Fruit fly (Drosophila melanogaster): ENCODE results near the gene CG46281.

CG46281 gene

DNA sequence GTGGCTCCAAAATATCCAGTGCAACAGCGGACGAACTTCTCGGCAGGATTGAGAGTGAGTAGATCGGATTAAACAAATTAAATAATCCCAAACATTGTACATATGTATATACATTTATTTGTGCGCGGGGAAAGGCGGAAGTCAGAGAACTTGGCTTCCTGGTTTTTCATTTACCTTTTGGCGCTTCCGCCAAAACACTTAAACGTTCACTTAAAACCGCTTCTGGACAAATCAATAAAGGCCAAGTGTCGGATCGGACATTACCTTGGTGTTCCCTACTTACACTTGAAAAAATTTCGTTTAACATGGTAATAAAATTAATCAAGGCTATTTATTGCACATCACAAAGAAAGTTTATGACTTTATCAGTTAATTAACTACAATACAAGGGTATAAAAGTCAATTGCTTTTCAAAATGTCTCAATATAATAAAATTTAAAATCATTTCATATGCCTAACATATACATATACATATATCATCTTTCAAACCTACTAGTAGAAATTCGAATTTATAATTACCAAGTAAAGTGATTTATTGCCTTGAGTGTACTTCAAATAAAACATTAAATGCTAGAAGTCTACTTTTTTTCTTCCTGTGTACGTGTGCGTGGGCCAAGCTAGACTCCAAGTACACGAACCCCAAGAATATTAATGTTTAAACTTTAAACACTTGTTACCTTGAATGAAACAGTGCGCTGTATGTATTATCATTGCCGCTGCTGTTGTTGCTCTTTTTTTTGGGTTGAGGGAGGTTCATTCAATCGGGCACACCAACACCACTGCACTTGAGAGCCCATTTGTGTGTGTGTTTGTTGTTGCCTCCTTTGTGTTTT lies 48.6 kb downstream of the CG46281 start:
- TF ChIP-seq HLH106 (tag; optimal IDR thresholded peaks at IDR 0.05) (peak; percentile 69), psq (GFP tag; optimal IDR thresholded peaks at IDR 0.05) (peak; percentile 18), Hr83 (GFP tag; optimal IDR thresholded peaks at IDR 0.05; ENCODE audit: poor library complexity, severe bottlenecking) (peak; percentile 36), Mio (GFP tag; optimal IDR thresholded peaks at IDR 0.05) (no peak), N (GFP tag; optimal IDR thresholded peaks at IDR 0.05) (peak; percentile 33), CG32264 (GFP tag; optimal IDR thresholded peaks at IDR 0.05) (peak; percentile 27), rgr (GFP tag; optimal IDR thresholded peaks at IDR 0.05) (peak; percentile 46), Sp1 (GFP tag; optimal IDR thresholded peaks at IDR 0.05) (peak; percentile 74), CrebA (GFP tag; optimal IDR thresholded peaks at IDR 0.05; ENCODE audit: borderline replicate concordance) (no peak), jim (GFP tag; optimal IDR thresholded peaks at IDR 0.05) (peak; percentile 64), ey (GFP tag; optimal IDR thresholded peaks at IDR 0.05) (peak; percentile 22), Abd-B (GFP tag; optimal IDR thresholded peaks at IDR 0.05) (no peak), h (GFP tag; optimal IDR thresholded peaks at IDR 0.05) (peak; percentile 40), brk (GFP tag; optimal IDR thresholded peaks at IDR 0.05) (peak; percentile 37), fru (GFP tag; optimal IDR thresholded peaks at IDR 0.05) (peak; percentile 63), sv (GFP tag; optimal IDR thresholded peaks at IDR 0.05) (peak; percentile 33), CG9705 (GFP tag; optimal IDR thresholded peaks at IDR 0.05) (peak; percentile 31), woc (GFP tag; optimal IDR thresholded peaks at IDR 0.05) (no peak), OdsH (GFP tag; optimal IDR thresholded peaks at IDR 0.05) (no peak), dmrt93B (GFP tag; optimal IDR thresholded peaks at IDR 0.05) (peak; percentile 28), foxo (GFP tag; optimal IDR thresholded peaks at IDR 0.05) (peak in 1 of 2 experiments; percentile 72)

DNA sequence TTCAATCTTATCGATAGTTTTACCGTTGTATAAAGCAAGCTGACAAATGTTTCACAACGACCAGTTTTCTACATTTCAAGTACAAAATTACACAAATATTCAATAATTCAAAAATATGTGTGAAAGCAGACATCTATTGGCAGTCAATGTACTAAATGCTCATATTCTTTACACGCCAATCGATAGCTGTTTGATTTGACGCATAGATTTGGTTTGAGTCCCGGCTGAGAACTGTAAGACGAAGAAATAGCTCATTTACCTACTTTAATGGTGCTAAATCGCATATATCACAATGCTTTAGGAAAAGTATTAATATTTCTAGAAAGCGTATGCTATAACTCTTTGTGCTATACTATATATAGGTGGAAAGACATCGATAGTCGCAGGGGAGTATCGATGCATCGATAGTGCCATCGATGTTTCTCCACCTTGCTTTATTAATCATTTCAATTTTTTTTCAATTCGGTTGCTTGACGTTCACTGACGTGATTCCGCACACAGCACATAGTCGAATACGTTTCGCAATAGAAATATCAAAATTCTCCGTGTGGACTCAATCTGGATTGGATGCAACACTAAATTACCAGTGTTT lies 49.4 kb downstream of the CG46281 start, which contains the start of gene Paip2:
TSS of gene Paip2 (plus strand) at position 165 of the 592 bp plus-strand sequence.
- peak; percentile 26 for TF ChIP-seq Myc (optimal IDR thresholded peaks at IDR 0.05)
- no peak for TF ChIP-seq Hr78 (GFP tag; optimal IDR thresholded peaks at IDR 0.05)
- TF ChIP-seq foxo (GFP tag; optimal IDR thresholded peaks at IDR 0.05) = no peak
- no peak for TF ChIP-seq Vsx2 (GFP tag; optimal IDR thresholded peaks at IDR 0.05; ENCODE audit: partially characterized antibody)
- no peak for TF ChIP-seq Hr83 (GFP tag; optimal IDR thresholded peaks at IDR 0.05; ENCODE audit: poor library complexity, severe bottlenecking)
- no peak for TF ChIP-seq br (GFP tag; optimal IDR thresholded peaks at IDR 0.05)
- peak; percentile 0 for TF ChIP-seq Sp1 (GFP tag; optimal IDR thresholded peaks at IDR 0.05)
- no peak for TF ChIP-seq Abd-B (GFP tag; optimal IDR thresholded peaks at IDR 0.05)
- no peak for TF ChIP-seq Dif (GFP tag; optimal IDR thresholded peaks at IDR 0.05; ENCODE audit: partially characterized antibody)
- TF ChIP-seq CG32264 (GFP tag; optimal IDR thresholded peaks at IDR 0.05) = no peak
- TF ChIP-seq usp (GFP tag; optimal IDR thresholded peaks at IDR 0.05) = no peak
- no peak for TF ChIP-seq woc (GFP tag; optimal IDR thresholded peaks at IDR 0.05)
- TF ChIP-seq lola (GFP tag; optimal IDR thresholded peaks at IDR 0.05) = no peak
- no peak for TF ChIP-seq OdsH (GFP tag; optimal IDR thresholded peaks at IDR 0.05)
- no peak for TF ChIP-seq sv (GFP tag; optimal IDR thresholded peaks at IDR 0.05)
- TF ChIP-seq rgr (GFP tag; optimal IDR thresholded peaks at IDR 0.05) = peak; percentile 14
- peak; percentile 32 for TF ChIP-seq Hnf4 (GFP tag; optimal IDR thresholded peaks at IDR 0.05)
- TF ChIP-seq psq (GFP tag; optimal IDR thresholded peaks at IDR 0.05) = peak; percentile 20
- no peak for TF ChIP-seq HLH106 (tag; optimal IDR thresholded peaks at IDR 0.05)
- no peak for TF ChIP-seq Dfd (GFP tag; optimal IDR thresholded peaks at IDR 0.05)
- no peak for TF ChIP-seq ey (GFP tag; optimal IDR thresholded peaks at IDR 0.05)
- peak; percentile 26 for TF ChIP-seq h (GFP tag; optimal IDR thresholded peaks at IDR 0.05)
- no peak for TF ChIP-seq CG9705 (GFP tag; optimal IDR thresholded peaks at IDR 0.05)
- no peak for TF ChIP-seq sage (GFP tag; optimal IDR thresholded peaks at IDR 0.05)
- no peak for TF ChIP-seq Rel (GFP tag; optimal IDR thresholded peaks at IDR 0.05)
- peak; percentile 46 for TF ChIP-seq Rel (tag; optimal IDR thresholded peaks at IDR 0.05)
- no peak for TF ChIP-seq dl (GFP tag; optimal IDR thresholded peaks at IDR 0.05; ENCODE audit: insufficient read depth in 1 of 2, partially characterized antibody in 2 of 2)
- TF ChIP-seq tai (GFP tag; optimal IDR thresholded peaks at IDR 0.05) = peak; percentile 24
- no peak for TF ChIP-seq Mio (GFP tag; optimal IDR thresholded peaks at IDR 0.05)
- no peak for TF ChIP-seq N (GFP tag; optimal IDR thresholded peaks at IDR 0.05)
- TF ChIP-seq CrebA (GFP tag; optimal IDR thresholded peaks at IDR 0.05; ENCODE audit: borderline replicate concordance) = no peak
- peak; percentile 51 for TF ChIP-seq brk (GFP tag; optimal IDR thresholded peaks at IDR 0.05)
- no peak for TF ChIP-seq GATAd (GFP tag; optimal IDR thresholded peaks at IDR 0.05)
- TF ChIP-seq pan (optimal IDR thresholded peaks at IDR 0.05) = no peak
- peak; percentile 19 for TF ChIP-seq Jra (GFP tag; optimal IDR thresholded peaks at IDR 0.05)
- no peak for TF ChIP-seq jim (GFP tag; optimal IDR thresholded peaks at IDR 0.05)
- TF ChIP-seq dsf (GFP tag; optimal IDR thresholded peaks at IDR 0.05; ENCODE audit: borderline replicate concordance) = no peak
- TF ChIP-seq dmrt93B (GFP tag; optimal IDR thresholded peaks at IDR 0.05) = no peak
- no peak for TF ChIP-seq fru (GFP tag; optimal IDR thresholded peaks at IDR 0.05)

Data from whole organism, wandering third instar larva.